Worm (Caenorhabditis elegans) whole organism, mixed stage, embryonic: ENCODE measurements around the gene Y67D8B.5.
A peak's percentile ranks its signal among the peaks of the same experiment; 100 is the strongest.

Source experiments
- M03D4.4 ChIP-seq: sonication (generic microtip); optimal IDR thresholded peaks from 2 replicates; lab custom pipeline; 2017; ENCODE audit warnings: mild to moderate bottlenecking, missing genetic modification characterization, missing compliant biosample characterization
- ceh-39 ChIP-seq: fragments of 150-350 bp; optimal IDR thresholded peaks from 2 replicates; lab custom pipeline; 2014; ENCODE audit warnings: missing biosample characterization, missing genetic modification characterization
- ceh-43 ChIP-seq: fragments of 200-800 bp; sonication (Bioruptor generic); optimal IDR thresholded peaks from 2 replicates; lab custom pipeline; 2018; ENCODE audit warnings: mild to moderate bottlenecking, missing genetic modification characterization, moderate library complexity, missing compliant biosample characterization
- ceh-83 ChIP-seq: fragments of 200-800 bp; sonication (Bioruptor generic); optimal IDR thresholded peaks from 2 replicates; lab custom pipeline; 2018; ENCODE audit warnings: mild to moderate bottlenecking, missing genetic modification characterization, missing compliant biosample characterization
- ces-1 ChIP-seq: fragments of 150-350 bp; optimal IDR thresholded peaks from 2 replicates; lab custom pipeline; 2014; ENCODE audit warnings: missing biosample characterization, missing genetic modification reagents, missing genetic modification characterization
- cnd-1 ChIP-seq: fragments of 200-800 bp; sonication (Bioruptor generic); optimal IDR thresholded peaks from 2 replicates; lab custom pipeline; 2018; ENCODE audit warnings: mild to moderate bottlenecking, missing genetic modification characterization, missing compliant biosample characterization
- drap-1 ChIP-seq: fragments of 200-800 bp; sonication (Bioruptor generic); optimal IDR thresholded peaks from 3 replicates; lab custom pipeline; 2018; ENCODE audit warnings: mild to moderate bottlenecking, missing genetic modification characterization, missing compliant biosample characterization
- elt-1 ChIP-seq: sonication (generic microtip); optimal IDR thresholded peaks from 2 replicates; lab custom pipeline; 2017; ENCODE audit warnings: missing genetic modification characterization, mild to moderate bottlenecking, missing compliant biosample characterization, antibody characterized with exemption, moderate library complexity, borderline replicate concordance; ENCODE audit not compliant: insufficient read depth
- elt-3 ChIP-seq: fragments of 150-350 bp; optimal IDR thresholded peaks from 2 replicates; lab custom pipeline; 2014; ENCODE audit warnings: missing biosample characterization, missing genetic modification characterization
- flh-1 ChIP-seq: fragments of 200-800 bp; sonication (Bioruptor generic); optimal IDR thresholded peaks from 2 replicates; lab custom pipeline; 2018; ENCODE audit warnings: mild to moderate bottlenecking, missing genetic modification characterization, moderate library complexity, missing compliant biosample characterization
- ham-2 ChIP-seq: fragments of 200-800 bp; sonication (Bioruptor generic); optimal IDR thresholded peaks from 2 replicates; lab custom pipeline; 2018; ENCODE audit warnings: mild to moderate bottlenecking, missing genetic modification characterization, missing compliant biosample characterization
- hlh-1 ChIP-seq: fragments of 150-350 bp; optimal IDR thresholded peaks from 2 replicates; lab custom pipeline; 2014; ENCODE audit warnings: missing biosample characterization, missing genetic modification reagents, missing genetic modification characterization
- lin-13 ChIP-seq: fragments of 150-350 bp; optimal IDR thresholded peaks from 2 replicates; lab custom pipeline; 2014; ENCODE audit warnings: missing biosample characterization, missing genetic modification characterization
- lin-32 ChIP-seq: fragments of 200-800 bp; sonication (Bioruptor generic); optimal IDR thresholded peaks from 2 replicates; lab custom pipeline; 2018; ENCODE audit warnings: mild to moderate bottlenecking, missing genetic modification characterization, missing compliant biosample characterization
- lsy-2 ChIP-seq: fragments of 150-350 bp; optimal IDR thresholded peaks from 2 replicates; lab custom pipeline; 2014; ENCODE audit warnings: missing biosample characterization, missing genetic modification characterization
- mab-5 ChIP-seq: fragments of 150-350 bp; optimal IDR thresholded peaks from 2 replicates; lab custom pipeline; 2014; ENCODE audit warnings: missing biosample characterization, missing genetic modification characterization
- mep-1 ChIP-seq: fragments of 150-350 bp; optimal IDR thresholded peaks from 2 replicates; lab custom pipeline; 2017; ENCODE audit warnings: missing biosample characterization, missing genetic modification reagents, missing genetic modification characterization, inconsistent platforms
- mls-2 ChIP-seq: sonication (generic microtip); optimal IDR thresholded peaks from 2 replicates; lab custom pipeline; 2016; ENCODE audit warnings: mild to moderate bottlenecking, missing genetic modification characterization, moderate library complexity, missing compliant biosample characterization
- nhr-2 ChIP-seq: fragments of 150-350 bp; optimal IDR thresholded peaks from 2 replicates; lab custom pipeline; 2014; ENCODE audit warnings: missing biosample characterization, missing genetic modification characterization
- nhr-237 ChIP-seq: fragments of 150-350 bp; optimal IDR thresholded peaks from 2 replicates; lab custom pipeline; 2014; ENCODE audit warnings: missing biosample characterization, missing genetic modification characterization
- nhr-28 ChIP-seq: fragments of 150-350 bp; optimal IDR thresholded peaks from 2 replicates; lab custom pipeline; 2014; ENCODE audit warnings: missing biosample characterization, missing genetic modification characterization
- nhr-76 ChIP-seq: sonication (generic microtip); optimal IDR thresholded peaks from 2 replicates; lab custom pipeline; 2017; ENCODE audit warnings: missing biosample characterization, missing genetic modification characterization
- pha-4 ChIP-seq: fragments of 150-350 bp; optimal IDR thresholded peaks from 2 replicates; lab custom pipeline; 2018; ENCODE audit warnings: missing biosample characterization, missing genetic modification reagents, missing genetic modification characterization
- sem-2 ChIP-seq: fragments of 200-800 bp; sonication (Bioruptor generic); optimal IDR thresholded peaks from 2 replicates; lab custom pipeline; 2018; ENCODE audit warnings: mild to moderate bottlenecking, missing genetic modification characterization, missing compliant biosample characterization
- snpc-4 ChIP-seq: fragments of 150-350 bp; optimal IDR thresholded peaks from 2 replicates; lab custom pipeline; 2014; ENCODE audit warnings: missing biosample characterization, missing genetic modification characterization
- sptf-1 ChIP-seq: sonication (generic microtip); optimal IDR thresholded peaks from 2 replicates; lab custom pipeline; 2017; ENCODE audit warnings: mild to moderate bottlenecking, missing genetic modification characterization, moderate library complexity, missing compliant biosample characterization
- tbx-8 ChIP-seq: fragments of 200-800 bp; sonication (Bioruptor generic); optimal IDR thresholded peaks from 2 replicates; lab custom pipeline; 2018; ENCODE audit warnings: mild to moderate bottlenecking, missing genetic modification characterization, moderate library complexity, missing compliant biosample characterization
- unc-120 ChIP-seq: sonication (generic microtip); optimal IDR thresholded peaks from 2 replicates; lab custom pipeline; 2017; ENCODE audit warnings: missing genetic modification characterization, missing compliant biosample characterization; ENCODE audit not compliant: poor library complexity, severe bottlenecking
- unc-39 ChIP-seq: fragments of 150-350 bp; optimal IDR thresholded peaks from 2 replicates; lab custom pipeline; 2014; ENCODE audit warnings: missing biosample characterization, missing genetic modification characterization
- unc-62 ChIP-seq: fragments of 150-350 bp; optimal IDR thresholded peaks from 2 replicates; lab custom pipeline; 2014; ENCODE audit warnings: missing biosample characterization, missing genetic modification reagents, missing genetic modification characterization
- zip-8 ChIP-seq: fragments of 150-350 bp; optimal IDR thresholded peaks from 2 replicates; lab custom pipeline; 2014; ENCODE audit warnings: missing biosample characterization, missing genetic modification characterization
- ztf-11 ChIP-seq: fragments of 150-350 bp; optimal IDR thresholded peaks from 2 replicates; lab custom pipeline; 2014; ENCODE audit warnings: missing biosample characterization, missing genetic modification characterization

Y67D8B.5 gene

DNA sequence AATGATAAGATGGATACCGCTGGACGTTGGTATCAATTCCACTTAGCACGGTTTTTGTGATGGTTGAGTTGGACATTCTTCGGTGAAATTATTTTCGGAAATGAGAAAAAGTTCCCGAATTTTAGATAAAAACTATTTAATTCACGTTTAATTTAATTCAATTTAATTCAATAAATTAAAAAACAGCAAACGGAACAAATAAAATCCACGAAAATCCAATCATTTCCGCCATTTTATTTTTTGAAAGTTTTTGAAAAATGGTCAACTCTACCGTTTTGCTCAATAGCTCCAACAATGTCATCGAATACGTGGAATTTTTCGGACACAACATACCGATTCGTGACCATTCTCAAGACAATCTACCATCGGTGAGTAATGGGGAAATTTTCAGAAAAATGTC lies at the start of gene Y67D8B.5, which contains the start of gene Y67D8B.3:
Gene Y67D8B.5, plus strand, starts transcription at position 233 of the 400 bp plus-strand sequence.
Gene Y67D8B.3, minus strand, starts transcription at position 101 of the 400 bp plus-strand sequence.
- TF ChIP-seq nhr-2 (tag; lab: Kevin White, UChicago) = no peak
- TF ChIP-seq mep-1 (tag; lab: Kevin White, UChicago) = no peak
- TF ChIP-seq unc-62 (GFP tag; lab: Kevin White, UChicago) = no peak
- TF ChIP-seq elt-1 (tag; lab: Kevin White, UChicago) = no peak
- TF ChIP-seq zip-8 = no peak
- TF ChIP-seq ceh-43 (GFP tag; lab: Kevin White, UChicago) = no peak
- no peak for TF ChIP-seq pha-4 (tag; lab: Kevin White, UChicago)
- TF ChIP-seq ceh-83 (GFP tag; lab: Kevin White, UChicago) = no peak
- no peak for TF ChIP-seq ceh-39 (tag; lab: Kevin White, UChicago)
- no peak for TF ChIP-seq nhr-76 (tag; lab: Kevin White, UChicago)
- TF ChIP-seq lin-32 (GFP tag; lab: Kevin White, UChicago) = no peak
- no peak for TF ChIP-seq flh-1 (GFP tag; lab: Kevin White, UChicago)
- TF ChIP-seq tbx-8 (GFP tag; lab: Kevin White, UChicago) = no peak
- TF ChIP-seq nhr-28 = no peak
- TF ChIP-seq ham-2 (GFP tag; lab: Kevin White, UChicago) = no peak
- TF ChIP-seq snpc-4 (tag; lab: Kevin White, UChicago) = no peak
- TF ChIP-seq ztf-11 = no peak

DNA sequence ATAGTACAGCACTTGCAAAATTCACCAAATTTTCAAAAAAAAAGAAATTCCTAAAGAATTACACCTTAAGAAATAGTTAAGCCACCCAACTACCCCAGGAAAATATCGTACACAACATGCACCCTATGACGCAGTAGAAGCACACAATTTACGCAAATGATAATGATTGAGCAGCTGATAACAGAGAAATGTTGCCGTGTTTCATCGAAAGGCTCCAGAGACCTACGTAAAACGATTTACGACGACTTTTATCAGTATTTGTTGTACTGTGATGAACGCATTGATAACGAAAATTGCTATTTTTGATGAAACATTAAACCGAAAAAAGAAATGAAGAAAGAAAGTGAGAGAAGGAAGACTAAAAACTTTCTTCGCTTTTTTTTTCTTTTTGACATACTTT lies 44.0 kb upstream of the Y67D8B.5 start:
- TF ChIP-seq nhr-28 = no peak
- TF ChIP-seq pha-4 (tag; lab: Kevin White, UChicago) = no peak

DNA sequence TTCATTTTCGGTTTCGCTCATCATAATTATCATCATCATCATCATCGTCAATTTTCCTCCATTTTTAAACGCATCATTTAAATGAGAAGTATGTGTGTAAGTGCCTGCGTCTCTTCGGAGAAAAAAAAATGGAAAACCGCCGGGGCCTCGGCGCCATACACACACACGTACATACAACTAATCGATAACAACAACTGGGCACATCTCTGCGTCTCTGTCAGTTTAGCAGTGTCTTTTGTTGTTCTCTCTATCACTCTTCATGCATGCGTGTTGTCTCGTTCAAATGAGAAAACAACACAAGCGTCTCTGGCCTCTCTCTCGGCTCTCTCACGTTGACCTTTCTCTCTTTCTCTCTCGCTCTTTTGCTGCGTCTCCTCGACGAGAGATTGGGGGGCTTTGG lies 41.4 kb upstream of the Y67D8B.5 start:
- no peak for TF ChIP-seq ham-2 (GFP tag; lab: Kevin White, UChicago)
- peak; percentile 23 for TF ChIP-seq lsy-2
- peak; percentile 73 for TF ChIP-seq hlh-1 (tag; lab: Kevin White, UChicago)
- TF ChIP-seq cnd-1 (tag; lab: Kevin White, UChicago) = no peak
- TF ChIP-seq sptf-1 (tag; lab: Kevin White, UChicago) = peak; percentile 6
- peak; percentile 34 for TF ChIP-seq unc-120 (tag; lab: Kevin White, UChicago)
- no peak for TF ChIP-seq elt-3
- peak; percentile 59 for TF ChIP-seq nhr-237
- TF ChIP-seq nhr-28 = no peak
- no peak for TF ChIP-seq lin-32 (GFP tag; lab: Kevin White, UChicago)
- TF ChIP-seq mep-1 (tag; lab: Kevin White, UChicago) = peak; percentile 33
- peak; percentile 11 for TF ChIP-seq pha-4 (tag; lab: Kevin White, UChicago)
- TF ChIP-seq lin-13 (tag; lab: Kevin White, UChicago) = peak; percentile 32
- TF ChIP-seq ztf-11 = no peak
- no peak for TF ChIP-seq mab-5 (tag; lab: Kevin White, UChicago)
- peak; percentile 50 for TF ChIP-seq ceh-39 (tag; lab: Kevin White, UChicago)
- TF ChIP-seq, all 35 proteins: peak for 9

DNA sequence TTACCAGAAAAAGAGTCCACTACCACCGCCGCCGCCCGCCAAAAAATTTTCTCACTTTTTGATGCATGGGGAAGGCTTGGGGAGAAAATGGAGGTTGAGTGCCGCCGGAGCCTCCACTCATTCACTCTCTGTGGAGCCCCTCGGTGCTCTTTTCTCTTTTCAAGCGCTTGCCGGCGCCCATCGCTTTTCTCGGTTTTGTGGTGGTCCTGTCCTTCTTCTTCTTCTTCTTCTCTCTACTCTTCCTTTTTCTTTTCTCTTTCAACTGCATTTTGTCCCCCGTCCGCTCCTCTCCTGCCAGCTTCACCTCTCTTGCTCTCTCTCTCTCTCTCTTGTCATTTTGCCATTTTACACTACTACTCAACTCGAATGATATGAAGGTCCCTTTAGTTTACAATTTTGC lies 38.6 kb upstream of the Y67D8B.5 start:
- TF ChIP-seq hlh-1 (tag; lab: Kevin White, UChicago) (peak; percentile 41), sptf-1 (tag; lab: Kevin White, UChicago) (peak; percentile 4), zip-8 (no peak), M03D4.4 (tag; lab: Kevin White, UChicago) (no peak), cnd-1 (tag; lab: Kevin White, UChicago) (no peak), ztf-11 (no peak), unc-62 (GFP tag; lab: Kevin White, UChicago) (peak; percentile 8), ces-1 (GFP tag; lab: Kevin White, UChicago) (peak; percentile 8), nhr-2 (tag; lab: Kevin White, UChicago) (no peak), lsy-2 (no peak), elt-1 (tag; lab: Kevin White, UChicago) (no peak), unc-120 (tag; lab: Kevin White, UChicago) (peak; percentile 63), nhr-76 (tag; lab: Kevin White, UChicago) (no peak)

DNA sequence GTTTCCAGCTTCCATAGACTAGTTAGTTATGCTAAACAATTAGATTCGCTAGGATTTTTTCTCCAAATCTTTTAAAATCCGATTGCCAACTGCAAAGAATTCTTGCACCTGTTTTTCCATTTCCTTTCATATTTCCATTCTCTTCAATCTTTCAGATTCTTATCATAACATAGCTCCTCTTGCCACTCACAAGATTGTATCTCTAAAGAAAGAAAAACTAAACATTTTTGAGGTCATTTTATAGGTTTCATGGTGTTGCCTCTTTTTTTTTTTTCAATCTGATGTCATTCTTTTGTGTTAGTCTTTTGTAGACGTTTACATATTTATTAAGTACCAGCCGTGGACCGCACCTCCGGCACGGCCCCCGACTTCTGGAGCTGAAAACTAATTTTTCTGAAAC lies 36.8 kb upstream of the Y67D8B.5 start:
- TF ChIP-seq unc-120 (tag; lab: Kevin White, UChicago) (no peak), sptf-1 (tag; lab: Kevin White, UChicago) (peak; percentile 5)
- TF ChIP-seq, all 35 proteins: peak for 1

DNA sequence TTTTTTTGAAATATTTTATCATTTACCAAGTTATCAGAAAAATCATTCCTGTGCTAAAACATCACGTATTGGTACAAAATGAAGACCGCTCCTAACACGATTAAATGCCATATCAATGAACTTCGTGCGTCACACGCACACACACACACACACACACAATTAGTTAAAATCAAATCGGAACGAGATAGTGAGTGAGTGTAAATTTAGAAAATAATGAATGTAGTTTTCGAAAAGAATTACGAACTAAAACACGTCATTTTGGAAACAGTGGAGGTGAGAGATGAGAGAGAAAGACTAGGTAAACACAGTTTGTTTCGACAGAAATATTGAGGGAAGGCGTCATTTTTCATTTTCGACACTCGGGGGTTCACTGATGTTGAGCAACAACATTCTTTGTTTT lies 35.2 kb upstream of the Y67D8B.5 start:
- TF ChIP-seq drap-1 = no peak
- TF ChIP-seq mep-1 (tag; lab: Kevin White, UChicago) = no peak
- no peak for TF ChIP-seq lin-13 (tag; lab: Kevin White, UChicago)
- TF ChIP-seq hlh-1 (tag; lab: Kevin White, UChicago) = no peak
- no peak for TF ChIP-seq elt-1 (tag; lab: Kevin White, UChicago)
- no peak for TF ChIP-seq flh-1 (GFP tag; lab: Kevin White, UChicago)
- TF ChIP-seq cnd-1 (tag; lab: Kevin White, UChicago) = no peak
- no peak for TF ChIP-seq mls-2 (tag; lab: Kevin White, UChicago)
- no peak for TF ChIP-seq sem-2 (GFP tag; lab: Kevin White, UChicago)
- no peak for TF ChIP-seq snpc-4 (tag; lab: Kevin White, UChicago)
- TF ChIP-seq nhr-237 = no peak
- TF ChIP-seq ztf-11 = no peak
- TF ChIP-seq ceh-83 (GFP tag; lab: Kevin White, UChicago) = no peak
- no peak for TF ChIP-seq M03D4.4 (tag; lab: Kevin White, UChicago)
- no peak for TF ChIP-seq ces-1 (GFP tag; lab: Kevin White, UChicago)
- TF ChIP-seq unc-39 = no peak
- no peak for TF ChIP-seq ham-2 (GFP tag; lab: Kevin White, UChicago)
- TF ChIP-seq lsy-2 = no peak
- TF ChIP-seq ceh-39 (tag; lab: Kevin White, UChicago) = no peak
